Fruit fly (Drosophila melanogaster) whole organism, embryonic: ENCODE measurements around the gene CG14883.

Experiments
- CG15514 ChIP-seq: fragments of 200-800 bp; sonication (Bioruptor generic); optimal IDR thresholded peaks from 3 replicates; lab custom pipeline; 2017; ENCODE audit warnings: missing biosample characterization, missing genetic modification characterization, mild to moderate bottlenecking, moderate library complexity, missing genetic modification reagents
- D19A ChIP-seq: fragments of 200-800 bp; optimal IDR thresholded peaks from 3 replicates; lab custom pipeline; 2019; ENCODE audit warnings: missing biosample characterization, mild to moderate bottlenecking, missing genetic modification characterization, moderate library complexity
- Fer2 ChIP-seq: fragments of 200-800 bp; sonication (Bioruptor generic); optimal IDR thresholded peaks from 2 replicates; lab custom pipeline; 2018; ENCODE audit warnings: missing biosample characterization, mild to moderate bottlenecking, missing genetic modification characterization, moderate library complexity
- Taf1 ChIP-seq: fragments of 200-800 bp; sonication (Bioruptor generic); IDR thresholded peaks from 2 replicates; pipeline ENCODE4 v1.3.6; 2022; ENCODE audit warnings: missing biosample characterization, missing genetic modification characterization
- Xbp1 ChIP-seq: fragments of 200-800 bp; sonication (Bioruptor generic); optimal IDR thresholded peaks from 3 replicates; lab custom pipeline; 2016; ENCODE audit warnings: missing biosample characterization, mild to moderate bottlenecking, missing genetic modification characterization
- chinmo ChIP-seq: fragments of 200-800 bp; sonication (Bioruptor generic); IDR thresholded peaks from 4 replicates; pipeline ENCODE4 v1.3.6; 2022; ENCODE audit warnings: missing biosample characterization, missing genetic modification characterization; ENCODE audit not compliant: partially characterized antibody
- cwo ChIP-seq: fragments of 200-800 bp; sonication (Bioruptor generic); optimal IDR thresholded peaks from 3 replicates; lab custom pipeline; 2017; ENCODE audit warnings: missing biosample characterization, missing genetic modification characterization, mild to moderate bottlenecking, moderate library complexity, missing genetic modification reagents
- nerfin-2 ChIP-seq: fragments of 200-800 bp; sonication (Bioruptor generic); IDR thresholded peaks from 2 replicates; pipeline ENCODE4 v1.3.6; 2022; ENCODE audit warnings: missing biosample characterization, missing genetic modification characterization; ENCODE audit not compliant: partially characterized antibody

dm6 chr3R:16500919-16501851 lies 45.3 kb downstream of the CG14883 start, which contains the start of gene Decay:
- TF ChIP-seq nerfin-2 (GFP tag; lab: Robert Waterston, UW) (no peak), cwo (no peak), chinmo (peak; percentile 73; the same call in 1 of the 4 replicates), Taf1 (GFP tag; lab: Robert Waterston, UW) (no peak), D19A (tag; lab: Kevin White, UChicago) (no peak), Xbp1 (GFP tag; lab: Kevin White, UChicago) (peak; percentile 2), Fer2 (tag; lab: Kevin White, UChicago) (no peak), CG15514 (GFP tag; lab: Kevin White, UChicago) (no peak)
